Worm (Caenorhabditis elegans) whole organism, L1 larva: Measurements from ENCODE around the gene aptf-4.

Experiments
- C04F5.9 ChIP-seq: sonication (generic microtip); optimal IDR thresholded peaks from 2 replicates; lab custom pipeline; 2016; ENCODE audit warnings: missing genetic modification characterization, missing compliant biosample characterization
- C16A3.4 ChIP-seq: fragments of 150-350 bp; optimal IDR thresholded peaks from 2 replicates; lab custom pipeline; 2014; ENCODE audit warnings: missing biosample characterization, missing genetic modification characterization
- C34B4.2 ChIP-seq: sonication (generic microtip); optimal IDR thresholded peaks from 2 replicates; lab custom pipeline; 2017; ENCODE audit warnings: mild to moderate bottlenecking, missing genetic modification characterization, missing compliant biosample characterization
- F16B12.6 ChIP-seq: fragments of 150-350 bp; optimal IDR thresholded peaks from 2 replicates; lab custom pipeline; 2014; ENCODE audit warnings: missing biosample characterization, missing genetic modification characterization
- Y116A8C.19 ChIP-seq: sonication (generic microtip); optimal IDR thresholded peaks from 2 replicates; lab custom pipeline; 2016; ENCODE audit warnings: missing compliant biosample characterization, missing genetic modification characterization, borderline replicate concordance
- aha-1 ChIP-seq: fragments of 150-350 bp; optimal IDR thresholded peaks from 2 replicates; lab custom pipeline; 2014; ENCODE audit warnings: missing biosample characterization, missing genetic modification characterization
- alr-1 ChIP-seq: fragments of 200-800 bp; sonication (Bioruptor generic); optimal IDR thresholded peaks from 2 replicates; lab custom pipeline; 2018; ENCODE audit warnings: borderline replicate concordance, mild to moderate bottlenecking, missing genetic modification characterization, missing compliant biosample characterization
- aly-2 ChIP-seq: fragments of 150-350 bp; optimal IDR thresholded peaks from 2 replicates; lab custom pipeline; 2014; ENCODE audit warnings: missing biosample characterization, missing genetic modification characterization
- ama-1 ChIP-seq: fragments of 150-350 bp; optimal IDR thresholded peaks from 2 replicates; lab custom pipeline; 2014
- ceh-63 ChIP-seq: fragments of 200-800 bp; sonication (Bioruptor generic); optimal IDR thresholded peaks from 2 replicates; lab custom pipeline; 2018; ENCODE audit warnings: mild to moderate bottlenecking, missing genetic modification characterization, missing compliant biosample characterization
- ceh-8 ChIP-seq: fragments of 200-800 bp; sonication (Bioruptor generic); optimal IDR thresholded peaks from 2 replicates; lab custom pipeline; 2018; ENCODE audit warnings: mild to moderate bottlenecking, missing genetic modification characterization, moderate library complexity, missing compliant biosample characterization
- ceh-88 ChIP-seq: fragments of 200-800 bp; sonication (Bioruptor generic); IDR thresholded peaks from 2 replicates; pipeline ENCODE4 v1.3.6; 2022; ENCODE audit warnings: missing genetic modification characterization, missing compliant biosample characterization
- ceh-90 ChIP-seq: sonication (generic microtip); optimal IDR thresholded peaks from 2 replicates; lab custom pipeline; 2016; ENCODE audit warnings: missing genetic modification characterization, missing compliant biosample characterization
- ces-1 ChIP-seq: fragments of 150-350 bp; optimal IDR thresholded peaks from 2 replicates; lab custom pipeline; 2014; ENCODE audit warnings: missing biosample characterization, missing genetic modification reagents, missing genetic modification characterization
- efl-1 ChIP-seq, 4 experiments: fragments of 150-350 bp; optimal IDR thresholded peaks in 3 of 4; peaks in 1 of 4; 1 replicate in 1 of 4; 2 replicates in 3 of 4; lab custom pipeline; 2014; ENCODE audit warnings: missing biosample characterization in 2 of 4, missing genetic modification characterization in 2 of 4, missing genetic modification reagents in 2 of 4
- efl-3 ChIP-seq: fragments of 200-800 bp; sonication (Bioruptor generic); optimal IDR thresholded peaks from 2 replicates; lab custom pipeline; 2018; ENCODE audit warnings: mild to moderate bottlenecking, missing genetic modification characterization, missing compliant biosample characterization
- egl-13 ChIP-seq: sonication (generic microtip); optimal IDR thresholded peaks from 2 replicates; lab custom pipeline; 2016; ENCODE audit warnings: missing genotype, missing genetic modification reagents, missing genetic modification characterization, missing compliant biosample characterization
- egl-27 ChIP-seq, 2 experiments: fragments of 150-350 bp in 1 of 2; sonication (generic microtip); optimal IDR thresholded peaks; 3 replicates each; lab custom pipeline; 2017 to 2018; ENCODE audit warnings: missing biosample characterization in 2 of 2, missing genetic modification characterization in 2 of 2, missing genetic modification reagents in 2 of 2
- elt-3 ChIP-seq, 6 experiments: fragments of 150-350 bp in 1 of 6; sonication (generic microtip); optimal IDR thresholded peaks; 2 replicates each; lab custom pipeline; 2017 to 2018; ENCODE audit warnings: missing biosample characterization in 6 of 6, missing genetic modification characterization in 6 of 6, inconsistent platforms in 1 of 6
- fkh-8 ChIP-seq: sonication (generic microtip); optimal IDR thresholded peaks from 2 replicates; lab custom pipeline; 2016; ENCODE audit warnings: mild to moderate bottlenecking, missing genetic modification characterization, missing compliant biosample characterization
- grh-1 ChIP-seq: fragments of 200-800 bp; sonication (Bioruptor generic); IDR thresholded peaks from 2 replicates; pipeline ENCODE4 v1.3.6; 2022; ENCODE audit warnings: missing genetic modification reagents, missing genetic modification characterization, missing compliant biosample characterization
- hpl-2 ChIP-seq: fragments of 150-350 bp; optimal IDR thresholded peaks from 2 replicates; lab custom pipeline; 2014; ENCODE audit warnings: missing biosample characterization, missing genetic modification reagents, missing genetic modification characterization
- irx-1 ChIP-seq: sonication (generic microtip); optimal IDR thresholded peaks from 2 replicates; lab custom pipeline; 2016; ENCODE audit warnings: missing genetic modification characterization, missing compliant biosample characterization
- isw-1 ChIP-seq: fragments of 200-800 bp; sonication (Bioruptor generic); IDR thresholded peaks from 2 replicates; pipeline ENCODE4 v1.3.6; 2022; ENCODE audit warnings: missing genetic modification characterization, missing compliant biosample characterization
- jun-1 ChIP-seq: fragments of 150-350 bp; optimal IDR thresholded peaks from 2 replicates; lab custom pipeline; 2014; ENCODE audit warnings: missing biosample characterization, missing genetic modification reagents, missing genetic modification characterization
- lin-15B ChIP-seq: fragments of 150-350 bp; sonication (generic microtip); optimal IDR thresholded peaks from 3 replicates; lab custom pipeline; 2014; ENCODE audit warnings: missing biosample characterization, missing genetic modification characterization
- lin-39 ChIP-seq: fragments of 150-350 bp; optimal IDR thresholded peaks from 2 replicates; lab custom pipeline; 2014; ENCODE audit warnings: missing biosample characterization, missing genetic modification reagents, missing genetic modification characterization
- lir-3 ChIP-seq: sonication (generic microtip); optimal IDR thresholded peaks from 2 replicates; lab custom pipeline; 2016; ENCODE audit warnings: mild to moderate bottlenecking, missing genetic modification characterization, moderate library complexity, missing compliant biosample characterization; ENCODE audit not compliant: poor library complexity
- mdl-1 ChIP-seq, 2 experiments: fragments of 150-350 bp; optimal IDR thresholded peaks; 2 replicates each; lab custom pipeline; 2014 to 2017; ENCODE audit warnings: missing biosample characterization in 2 of 2, missing genetic modification characterization in 2 of 2, inconsistent platforms in 1 of 2
- nhr-11 ChIP-seq: fragments of 150-350 bp; optimal IDR thresholded peaks from 2 replicates; lab custom pipeline; 2014; ENCODE audit warnings: missing biosample characterization, missing genetic modification characterization
- nhr-12 ChIP-seq: sonication (generic microtip); optimal IDR thresholded peaks from 2 replicates; lab custom pipeline; 2017; ENCODE audit warnings: missing biosample characterization, missing genetic modification characterization
- nhr-19 ChIP-seq: fragments of 200-800 bp; sonication (Bioruptor generic); conservative IDR thresholded peaks from 2 replicates; pipeline ENCODE4 v1.3.6; 2022; ENCODE audit warnings: missing genetic modification characterization, missing compliant biosample characterization
- nhr-237 ChIP-seq: fragments of 150-350 bp; optimal IDR thresholded peaks from 2 replicates; lab custom pipeline; 2014; ENCODE audit warnings: missing biosample characterization, missing genetic modification characterization
- nhr-47 ChIP-seq: sonication (generic microtip); optimal IDR thresholded peaks from 2 replicates; lab custom pipeline; 2016; ENCODE audit warnings: mild to moderate bottlenecking, missing genetic modification characterization, moderate library complexity, missing compliant biosample characterization
- nhr-71 ChIP-seq: sonication (generic microtip); optimal IDR thresholded peaks from 2 replicates; lab custom pipeline; 2016; ENCODE audit warnings: mild to moderate bottlenecking, missing genetic modification characterization, moderate library complexity, missing compliant biosample characterization
- nhr-85 ChIP-seq: sonication (generic microtip); peaks from one replicate; lab custom pipeline; 2016; ENCODE audit warnings: missing genetic modification characterization, inconsistent platforms, missing compliant biosample characterization
- nhr-90 ChIP-seq: sonication (generic microtip); optimal IDR thresholded peaks from 2 replicates; lab custom pipeline; 2016; ENCODE audit warnings: mild to moderate bottlenecking, missing genetic modification characterization, missing compliant biosample characterization; ENCODE audit not compliant: poor library complexity
- pag-3 ChIP-seq: sonication (generic microtip); optimal IDR thresholded peaks from 2 replicates; lab custom pipeline; 2017; ENCODE audit warnings: missing genetic modification characterization, mild to moderate bottlenecking, missing compliant biosample characterization, antibody characterized with exemption, borderline replicate concordance; ENCODE audit not compliant: insufficient read depth
- rnt-1 ChIP-seq: sonication (generic microtip); optimal IDR thresholded peaks from 2 replicates; lab custom pipeline; 2016; ENCODE audit warnings: mild to moderate bottlenecking, missing genetic modification characterization, moderate library complexity, missing compliant biosample characterization
- skn-1 ChIP-seq: fragments of 150-350 bp; optimal IDR thresholded peaks from 2 replicates; lab custom pipeline; 2014; ENCODE audit warnings: missing biosample characterization, missing genetic modification characterization
- snpc-4 ChIP-seq: fragments of 150-350 bp; optimal IDR thresholded peaks from 2 replicates; lab custom pipeline; 2014; ENCODE audit warnings: missing biosample characterization, missing genetic modification characterization
- sox-4 ChIP-seq: sonication (generic microtip); optimal IDR thresholded peaks from 2 replicates; lab custom pipeline; 2016; ENCODE audit warnings: missing genetic modification characterization, missing compliant biosample characterization
- sptf-1 ChIP-seq: fragments of 150-350 bp; optimal IDR thresholded peaks from 2 replicates; lab custom pipeline; 2014; ENCODE audit warnings: missing biosample characterization, missing genetic modification characterization
- tbx-2 ChIP-seq: sonication (generic microtip); optimal IDR thresholded peaks from 2 replicates; lab custom pipeline; 2016; ENCODE audit warnings: missing genetic modification characterization, missing compliant biosample characterization
- unc-86 ChIP-seq: sonication (generic microtip); optimal IDR thresholded peaks from 2 replicates; lab custom pipeline; 2016; ENCODE audit warnings: missing genetic modification characterization, missing compliant biosample characterization
- unc-98 ChIP-seq: fragments of 200-800 bp; sonication (Bioruptor generic); IDR thresholded peaks from 2 replicates; pipeline ENCODE4 v1.3.6; 2022; ENCODE audit warnings: missing genetic modification characterization, missing compliant biosample characterization
- vab-15 ChIP-seq: sonication (generic microtip); optimal IDR thresholded peaks from 2 replicates; lab custom pipeline; 2017; ENCODE audit warnings: missing genotype, mild to moderate bottlenecking, missing genetic modification characterization, missing compliant biosample characterization
- xbp-1 ChIP-seq: sonication (generic microtip); optimal IDR thresholded peaks from 2 replicates; lab custom pipeline; 2016; ENCODE audit warnings: missing genetic modification characterization, missing compliant biosample characterization
- ztf-11 ChIP-seq, 2 experiments: sonication (generic microtip); optimal IDR thresholded peaks; 2 replicates each; lab custom pipeline; 2016 to 2017; ENCODE audit warnings: missing genetic modification characterization in 2 of 2, missing biosample characterization in 1 of 2, missing compliant biosample characterization in 1 of 2

Gene aptf-4

DNA sequence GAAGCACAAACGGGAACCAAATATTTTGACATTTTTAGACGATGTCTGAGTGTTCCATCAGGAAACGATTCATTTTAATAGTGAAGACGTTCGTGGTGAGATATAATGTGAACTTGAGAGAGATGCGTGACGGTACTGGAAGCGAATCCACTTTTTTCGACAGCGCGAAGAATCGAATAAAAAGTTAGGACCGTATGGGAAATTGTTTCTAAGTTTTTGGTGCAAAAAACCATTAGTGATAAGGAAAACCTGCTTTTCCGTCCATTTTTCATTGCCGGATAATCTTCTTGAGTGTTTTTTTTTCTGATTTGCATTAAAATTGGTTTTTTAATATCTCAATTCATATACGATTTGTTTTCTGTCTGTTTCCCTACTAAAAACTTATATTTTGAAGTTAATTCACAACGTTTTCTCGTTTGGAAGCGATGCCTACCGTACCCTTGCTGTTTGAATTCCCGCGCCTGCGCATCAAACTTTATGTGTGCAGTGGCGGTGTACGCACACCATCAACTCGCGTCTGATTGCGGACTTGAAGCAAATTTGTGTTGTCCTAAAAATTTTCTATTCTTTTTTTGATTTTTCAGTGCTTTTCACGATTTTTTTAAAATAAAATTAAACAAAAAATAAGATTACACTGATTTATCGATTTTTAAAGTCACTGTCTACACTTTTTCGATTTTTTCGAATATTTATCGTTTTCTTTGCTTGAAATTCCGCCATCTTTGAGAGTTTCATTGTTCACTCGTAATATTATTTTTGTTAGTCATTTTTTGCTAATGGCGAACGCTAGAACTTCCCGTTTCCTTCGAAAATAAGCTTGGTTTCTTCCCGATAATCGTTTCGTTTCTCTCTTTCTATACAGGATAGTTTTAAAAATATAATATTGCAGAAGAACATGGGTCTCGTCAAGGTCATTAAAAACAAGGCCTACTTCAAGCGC is 21.5 kb upstream of the aptf-4 start, which contains the start of the genes col-38 and rpl-5 (continued):
- TF ChIP-seq egl-13 (peak; percentile 74), lir-3 (peak; percentile 73), sox-4 (tag; lab: Kevin White, UChicago) (peak; percentile 30), ztf-11 (tag; optimal IDR thresholded peaks at IDR 0.05; lab: Kevin White, UChicago) (peak in 1 of 2 experiments; percentile 56), fkh-8 (tag; lab: Kevin White, UChicago) (peak; percentile 93), nhr-90 (tag; lab: Kevin White, UChicago) (peak; percentile 84), lin-15B (peak; percentile 94), isw-1 (GFP tag; lab: Robert Waterston, UW) (peak; percentile 96), hpl-2 (GFP tag; lab: Kevin White, UChicago) (peak; percentile 45), ces-1 (GFP tag; lab: Kevin White, UChicago) (no peak), rnt-1 (tag; lab: Kevin White, UChicago) (peak; percentile 92), sptf-1 (tag; lab: Kevin White, UChicago) (no peak), lin-39 (tag; lab: Kevin White, UChicago) (peak; percentile 47), irx-1 (tag; lab: Kevin White, UChicago) (peak; percentile 54), F16B12.6 (tag; lab: Kevin White, UChicago) (peak; percentile 98), nhr-19 (GFP tag; lab: Robert Waterston, UW) (peak; percentile 88), xbp-1 (tag; lab: Kevin White, UChicago) (peak; percentile 95), nhr-71 (tag; lab: Kevin White, UChicago) (peak; percentile 94), aha-1 (tag; lab: Kevin White, UChicago) (peak; percentile 59), unc-86 (tag; lab: Kevin White, UChicago) (peak; percentile 79), nhr-47 (tag; lab: Kevin White, UChicago) (peak; percentile 91), tbx-2 (tag; lab: Kevin White, UChicago) (peak; percentile 91), mdl-1 (tag; optimal IDR thresholded peaks at IDR 0.05; lab: Kevin White, UChicago) (peak in 1 of 2 experiments; percentile 85), unc-98 (GFP tag; lab: Robert Waterston, UW) (no peak), C34B4.2 (tag; lab: Kevin White, UChicago) (no peak), pag-3 (tag; lab: Kevin White, UChicago) (no peak), C04F5.9 (tag; lab: Kevin White, UChicago) (peak; percentile 85), skn-1 (tag; lab: Kevin White, UChicago) (peak; percentile 94), nhr-12 (no peak), snpc-4 (tag; lab: Kevin White, UChicago) (peak; percentile 86), ceh-90 (tag; lab: Kevin White, UChicago) (peak; percentile 34), ceh-88 (GFP tag; lab: Robert Waterston, UW) (peak; percentile 79), vab-15 (tag; lab: Kevin White, UChicago) (peak; percentile 82), alr-1 (tag; lab: Kevin White, UChicago) (no peak), ceh-8 (peak; percentile 60), efl-1 (optimal IDR thresholded peaks at IDR 0.05; lab: Kevin White, UChicago) (peak; percentile 82 to 98), efl-1 (GFP tag; optimal IDR thresholded peaks at IDR 0.05 in 1 of 2; lab: Kevin White, UChicago) (peak; percentile 97 to 100), egl-27 (tag; optimal IDR thresholded peaks at IDR 0.05; lab: Kevin White, UChicago) (no peak), jun-1 (peak; percentile 81), nhr-85 (tag; lab: Kevin White, UChicago) (peak; percentile 91), nhr-237 (peak; percentile 78), efl-3 (no peak), elt-3 (tag; optimal IDR thresholded peaks at IDR 0.05; lab: Kevin White, UChicago) (peak in 4 of 6 experiments; percentile 11 to 91 (median 82)), grh-1 (peak; percentile 75), nhr-11 (tag; lab: Kevin White, UChicago) (peak; percentile 54), ceh-63 (GFP tag; lab: Kevin White, UChicago) (no peak), Y116A8C.19 (tag; lab: Kevin White, UChicago) (no peak), aly-2 (tag; lab: Kevin White, UChicago) (peak; percentile 30), ama-1 (lab: Kevin White, UChicago) (no peak), C16A3.4 (tag; lab: Kevin White, UChicago) (peak; percentile 96)
